Fruit fly (Drosophila melanogaster): ENCODE measurements around the gene Cyp312a1.

Gene Cyp312a1

dm6 chr3L:18093875-18094274, 38.6 kb downstream of the Cyp312a1 start:
- TF ChIP-seq noc (tag; optimal IDR thresholded peaks at IDR 0.05), result no peak

- no peak for TF ChIP-seq noc (tag; optimal IDR thresholded peaks at IDR 0.05)
Measured at dm6 chr3L:18088027-18088426, 44.5 kb downstream of the Cyp312a1 start.

dm6 chr3L:18086754-18087685, 45.5 kb downstream of the Cyp312a1 start, which contains the start of gene CG34253:
Gene CG34253, minus strand, starts transcription at chr3L:18087320.
- no peak for TF ChIP-seq noc (tag; optimal IDR thresholded peaks at IDR 0.05)

- no peak for TF ChIP-seq noc (tag; optimal IDR thresholded peaks at IDR 0.05)
Measured at dm6 chr3L:18083994-18084393, 48.5 kb downstream of the Cyp312a1 start.

dm6 chr3L:18083402-18083801, 49.1 kb downstream of the Cyp312a1 start:
- no peak for TF ChIP-seq noc (tag; optimal IDR thresholded peaks at IDR 0.05)

- no peak for TF ChIP-seq noc (tag; optimal IDR thresholded peaks at IDR 0.05)
Measured at dm6 chr3L:18081957-18082356, 50.5 kb downstream of the Cyp312a1 start.

dm6 chr3L:18081494-18081893, 51.0 kb downstream of the Cyp312a1 start:
- TF ChIP-seq noc (tag; optimal IDR thresholded peaks at IDR 0.05), result no peak

dm6 chr3L:18079610-18080497, 52.6 kb downstream of the Cyp312a1 start:
- TF ChIP-seq noc (tag; optimal IDR thresholded peaks at IDR 0.05), result no peak

- TF ChIP-seq noc (tag; optimal IDR thresholded peaks at IDR 0.05), result no peak
Measured at dm6 chr3L:18079123-18079522, 53.4 kb downstream of the Cyp312a1 start.

Data from whole organism, larva.